Fruit fly (Drosophila melanogaster) whole organism, prepupa: ENCODE measurements around the gene CG9512.

ENCODE experiments used
- CG11762 ChIP-seq: fragments of 200-800 bp; sonication (Bioruptor generic); optimal IDR thresholded peaks from 3 replicates; lab custom pipeline; 2016; ENCODE audit warnings: missing biosample characterization, missing genetic modification characterization; ENCODE audit not compliant: insufficient read depth
- CG31627 ChIP-seq: fragments of 200-800 bp; sonication (Bioruptor generic); optimal IDR thresholded peaks from 3 replicates; lab custom pipeline; 2016; ENCODE audit warnings: missing biosample characterization, missing genetic modification characterization
- Eip78C ChIP-seq: fragments of 200-800 bp; sonication (Bioruptor generic); peaks from one replicate; lab custom pipeline; 2016; ENCODE audit warnings: missing biosample characterization, missing genetic modification characterization
- Gug ChIP-seq: fragments of 200-800 bp; sonication (Bioruptor generic); IDR thresholded peaks from 2 replicates; pipeline ENCODE4 v1.3.6; 2022; ENCODE audit warnings: missing biosample characterization, missing genetic modification characterization
- Hr4 ChIP-seq: fragments of 200-800 bp; sonication (Bioruptor generic); optimal IDR thresholded peaks from 3 replicates; lab custom pipeline; 2016; ENCODE audit warnings: missing biosample characterization, missing genetic modification characterization
- Sox102F ChIP-seq: fragments of 200-800 bp; sonication (Bioruptor generic); optimal IDR thresholded peaks from 2 replicates; lab custom pipeline; 2016; ENCODE audit warnings: missing biosample characterization, mild to moderate bottlenecking, missing genetic modification characterization
- eg ChIP-seq: fragments of 200-800 bp; sonication (Bioruptor generic); IDR thresholded peaks from 3 replicates; pipeline ENCODE4 v1.3.6; 2022; ENCODE audit warnings: missing biosample characterization, missing genetic modification characterization
- ss ChIP-seq, 2 experiments: fragments of 200-800 bp; sonication (Bioruptor generic); optimal IDR thresholded peaks; 2 replicates in 1 of 2; 3 replicates in 1 of 2; lab custom pipeline; 2017 to 2018; ENCODE audit warnings: mild to moderate bottlenecking in 2 of 2, missing biosample characterization in 2 of 2, missing genetic modification characterization in 2 of 2, moderate library complexity in 1 of 2

DNA sequence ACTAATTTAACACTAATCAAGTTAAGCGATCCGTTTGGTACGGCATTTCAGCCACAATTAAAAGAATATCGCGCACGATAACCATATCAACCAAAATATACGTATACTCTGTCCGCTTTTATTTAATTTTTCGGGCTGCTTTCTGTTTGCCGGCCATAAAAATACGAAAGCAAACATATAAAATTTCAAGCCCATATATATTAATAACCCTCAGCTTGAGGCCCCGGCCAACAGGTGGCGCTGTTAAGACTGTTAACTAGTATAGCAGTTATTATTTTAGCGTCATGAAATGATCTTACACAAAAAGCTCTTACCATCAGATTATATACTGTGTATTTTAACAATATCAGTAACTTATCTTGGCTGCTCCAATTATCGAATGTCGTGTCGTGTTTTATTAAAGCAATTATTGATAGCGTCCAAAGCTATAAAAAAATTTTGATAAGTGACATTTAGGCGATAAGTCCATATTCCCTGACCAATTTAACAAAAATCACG is 13.4 kb upstream of the CG9512 start, which contains the start of gene Eo:
- TF ChIP-seq CG11762 (GFP tag; lab: Kevin White, UChicago) (no peak), eg (GFP tag; lab: Robert Waterston, UW) (no peak), Sox102F (GFP tag; lab: Kevin White, UChicago) (no peak), CG31627 (GFP tag; lab: Kevin White, UChicago) (no peak), Hr4 (GFP tag; lab: Kevin White, UChicago) (no peak), Eip78C (GFP tag; lab: Kevin White, UChicago) (peak; percentile 20), ss (GFP tag; optimal IDR thresholded peaks at IDR 0.05; lab: Kevin White, UChicago) (no peak), Gug (GFP tag; lab: Robert Waterston, UW) (no peak)
